Fruit fly (Drosophila melanogaster) whole organism, embryonic: ENCODE data around the gene nol.
A peak's percentile ranks its signal among the peaks of the same experiment; 100 is the strongest.

Experiments used
- Awh ChIP-seq: fragments of 200-800 bp; sonication (Bioruptor generic); IDR thresholded peaks from 2 replicates; pipeline ENCODE4, ENCODE4 v1.3.6; 2022; ENCODE audit warnings: missing biosample characterization, missing genetic modification characterization
- CG10979 ChIP-seq: fragments of 200-800 bp; sonication (Bioruptor generic); optimal IDR thresholded peaks from 2 replicates; lab custom pipeline; 2018; ENCODE audit warnings: missing biosample characterization, mild to moderate bottlenecking, missing genetic modification characterization, moderate library complexity
- CG12219 ChIP-seq: fragments of 200-800 bp; sonication (Bioruptor generic); optimal IDR thresholded peaks from 3 replicates; lab custom pipeline; 2018; ENCODE audit warnings: missing biosample characterization, mild to moderate bottlenecking, missing genetic modification characterization
- CG13424 ChIP-seq: fragments of 200-800 bp; sonication (Bioruptor generic); optimal IDR thresholded peaks from 2 replicates; lab custom pipeline; 2019; ENCODE audit warnings: missing biosample characterization, mild to moderate bottlenecking, missing genetic modification characterization, moderate library complexity
- CG14667 ChIP-seq: fragments of 200-800 bp; sonication (Bioruptor generic); IDR thresholded peaks from 2 replicates; pipeline ENCODE4 v1.3.6; 2022; ENCODE audit warnings: missing biosample characterization, missing genetic modification characterization
- CG15073 ChIP-seq: fragments of 200-800 bp; sonication (Bioruptor generic); optimal IDR thresholded peaks from 2 replicates; lab custom pipeline; 2016; ENCODE audit warnings: missing biosample characterization, missing genetic modification characterization
- CG15269 ChIP-seq: fragments of 200-800 bp; sonication (Bioruptor generic); optimal IDR thresholded peaks from 2 replicates; lab custom pipeline; 2018; ENCODE audit warnings: missing biosample characterization, mild to moderate bottlenecking, missing genetic modification characterization, moderate library complexity
- CG17385 ChIP-seq: fragments of 200-800 bp; sonication (Bioruptor generic); optimal IDR thresholded peaks from 3 replicates; lab custom pipeline; 2018; ENCODE audit warnings: missing biosample characterization, mild to moderate bottlenecking, missing genetic modification characterization
- CG2202 ChIP-seq: fragments of 200-800 bp; sonication (Bioruptor generic); optimal IDR thresholded peaks from 2 replicates; lab custom pipeline; 2018; ENCODE audit warnings: missing biosample characterization, mild to moderate bottlenecking, missing genetic modification characterization
- CG2712 ChIP-seq: fragments of 200-800 bp; optimal IDR thresholded peaks from 3 replicates; lab custom pipeline; 2019; ENCODE audit warnings: missing biosample characterization, mild to moderate bottlenecking, missing genetic modification characterization, moderate library complexity
- CG2875 ChIP-seq: fragments of 200-800 bp; sonication (Bioruptor generic); optimal IDR thresholded peaks from 2 replicates; lab custom pipeline; 2017; ENCODE audit warnings: missing biosample characterization, mild to moderate bottlenecking, missing genetic modification characterization, missing genetic modification reagents
- CG2889 ChIP-seq: fragments of 200-800 bp; sonication (Bioruptor generic); IDR thresholded peaks from 3 replicates; pipeline ENCODE4 v1.3.6; 2022; ENCODE audit warnings: missing biosample characterization, missing genetic modification characterization
- CG30020 ChIP-seq: fragments of 200-800 bp; optimal IDR thresholded peaks from 2 replicates; lab custom pipeline; 2019; ENCODE audit warnings: missing biosample characterization, mild to moderate bottlenecking, missing genetic modification characterization, moderate library complexity
- CG3065 ChIP-seq: fragments of 200-800 bp; sonication (Bioruptor generic); optimal IDR thresholded peaks from 2 replicates; lab custom pipeline; 2016; ENCODE audit warnings: missing biosample characterization, missing genetic modification characterization
- CG33557 ChIP-seq: fragments of 200-800 bp; sonication (Bioruptor generic); optimal IDR thresholded peaks from 2 replicates; lab custom pipeline; 2019; ENCODE audit warnings: missing biosample characterization, mild to moderate bottlenecking, missing genetic modification characterization, moderate library complexity
- CG3407 ChIP-seq: fragments of 200-800 bp; sonication (Bioruptor generic); optimal IDR thresholded peaks from 2 replicates; lab custom pipeline; 2018; ENCODE audit warnings: missing biosample characterization, mild to moderate bottlenecking, missing genetic modification characterization
- CG6272 ChIP-seq: fragments of 200-800 bp; sonication (Bioruptor generic); IDR thresholded peaks from 2 replicates; pipeline ENCODE4 v1.3.6; 2022; ENCODE audit warnings: missing biosample characterization, missing genetic modification characterization
- CG6791 ChIP-seq: fragments of 200-800 bp; sonication (Bioruptor generic); IDR thresholded peaks from 3 replicates; pipeline ENCODE4 v1.3.6; 2022; ENCODE audit warnings: missing biosample characterization, missing genetic modification characterization; ENCODE audit not compliant: partially characterized antibody
- CG6813 ChIP-seq: fragments of 200-800 bp; sonication (Bioruptor generic); optimal IDR thresholded peaks from 2 replicates; lab custom pipeline; 2017; ENCODE audit warnings: missing biosample characterization, missing genetic modification characterization, mild to moderate bottlenecking, moderate library complexity, missing genetic modification reagents
- CG7357 ChIP-seq: fragments of 200-800 bp; sonication (Bioruptor generic); IDR thresholded peaks from 3 replicates; pipeline ENCODE4 v1.3.6; 2022; ENCODE audit warnings: missing biosample characterization, missing genetic modification characterization
- CG7556 ChIP-seq: fragments of 200-800 bp; sonication (Bioruptor generic); optimal IDR thresholded peaks from 2 replicates; lab custom pipeline; 2017; ENCODE audit warnings: missing biosample characterization, mild to moderate bottlenecking, missing genetic modification characterization
- CG9215 ChIP-seq: fragments of 200-800 bp; sonication (Bioruptor generic); IDR thresholded peaks from 2 replicates; pipeline ENCODE4 v1.3.6; 2022; ENCODE audit warnings: missing biosample characterization, missing genetic modification characterization
- Chrac-16 ChIP-seq: fragments of 200-800 bp; sonication (Bioruptor generic); optimal IDR thresholded peaks from 3 replicates; lab custom pipeline; 2016; ENCODE audit warnings: missing biosample characterization, missing genetic modification characterization
- CoRest ChIP-seq: fragments of 200-800 bp; sonication (Bioruptor generic); optimal IDR thresholded peaks from 3 replicates; lab custom pipeline; 2018; ENCODE audit warnings: missing biosample characterization, mild to moderate bottlenecking, missing genetic modification characterization, moderate library complexity
- Drgx ChIP-seq: fragments of 200-800 bp; sonication (Bioruptor generic); IDR thresholded peaks from 2 replicates; pipeline ENCODE4 v1.3.6; 2022; ENCODE audit warnings: missing biosample characterization, missing genetic modification characterization
- MBD-R2 ChIP-seq: fragments of 200-800 bp; sonication (Bioruptor generic); IDR thresholded peaks from 2 replicates; pipeline ENCODE4 v1.3.6; 2022; ENCODE audit warnings: missing biosample characterization, missing genetic modification characterization
- Med ChIP-seq: fragments of 200-800 bp; sonication (Bioruptor generic); peaks from one replicate; lab custom pipeline; 2016; ENCODE audit warnings: missing biosample characterization, missing genetic modification characterization, mild to moderate bottlenecking, inconsistent platforms, moderate library complexity
- Neu2 ChIP-seq: fragments of 200-800 bp; sonication (Bioruptor generic); optimal IDR thresholded peaks from 3 replicates; lab custom pipeline; 2016; ENCODE audit warnings: missing biosample characterization, missing genetic modification characterization, borderline replicate concordance
- Ravus ChIP-seq: fragments of 200-800 bp; sonication (Bioruptor generic); IDR thresholded peaks from 2 replicates; pipeline ENCODE4 v1.3.6; 2022; ENCODE audit warnings: missing biosample characterization, missing genetic modification characterization
- Spps ChIP-seq: fragments of 200-800 bp; sonication (Bioruptor generic); optimal IDR thresholded peaks from 2 replicates; lab custom pipeline; 2018; ENCODE audit warnings: missing biosample characterization, mild to moderate bottlenecking, missing genetic modification characterization
- TFAM ChIP-seq: fragments of 200-800 bp; sonication (Bioruptor generic); optimal IDR thresholded peaks from 2 replicates; lab custom pipeline; 2017; ENCODE audit warnings: missing biosample characterization, missing genetic modification characterization, inconsistent platforms
- al ChIP-seq: fragments of 200-800 bp; sonication (Bioruptor generic); IDR thresholded peaks from 2 replicates; pipeline ENCODE4 v1.3.6; 2022; ENCODE audit warnings: missing biosample characterization, missing genetic modification characterization
- ara ChIP-seq: fragments of 200-800 bp; sonication (Bioruptor generic); IDR thresholded peaks from 2 replicates; pipeline ENCODE4 v1.3.6; 2022; ENCODE audit warnings: missing biosample characterization, missing genetic modification characterization
- ato ChIP-seq: fragments of 200-800 bp; sonication (Bioruptor generic); IDR thresholded peaks from 2 replicates; pipeline ENCODE4 v1.3.6; 2022; ENCODE audit warnings: missing biosample characterization, missing genetic modification characterization; ENCODE audit not compliant: partially characterized antibody
- danr ChIP-seq: fragments of 200-800 bp; sonication (Bioruptor generic); IDR thresholded peaks from 2 replicates; pipeline ENCODE4 v1.3.6; 2022; ENCODE audit warnings: missing biosample characterization, missing genetic modification characterization
- dati ChIP-seq: fragments of 200-800 bp; sonication (Bioruptor generic); IDR thresholded peaks from 2 replicates; pipeline ENCODE4 v1.3.6; 2022; ENCODE audit warnings: missing biosample characterization, missing genetic modification characterization
- emc ChIP-seq: fragments of 200-800 bp; sonication (Bioruptor generic); optimal IDR thresholded peaks from 2 replicates; lab custom pipeline; 2016; ENCODE audit warnings: missing biosample characterization, missing genetic modification characterization
- gcm ChIP-seq: fragments of 200-800 bp; sonication (Bioruptor generic); optimal IDR thresholded peaks from 2 replicates; lab custom pipeline; 2019; ENCODE audit warnings: missing biosample characterization, mild to moderate bottlenecking, missing genetic modification characterization, moderate library complexity
- ham ChIP-seq: fragments of 200-800 bp; sonication (Bioruptor generic); IDR thresholded peaks from 2 replicates; pipeline ENCODE4 v1.3.6; 2022; ENCODE audit warnings: missing biosample characterization, missing genetic modification characterization
- inv ChIP-seq: fragments of 200-800 bp; sonication (Bioruptor generic); IDR thresholded peaks from 2 replicates; pipeline ENCODE4 v1.3.6; 2022; ENCODE audit warnings: missing biosample characterization, missing genetic modification characterization; ENCODE audit not compliant: partially characterized antibody
- jing ChIP-seq: fragments of 200-800 bp; sonication (Bioruptor generic); optimal IDR thresholded peaks from 2 replicates; lab custom pipeline; 2018; ENCODE audit warnings: missing biosample characterization, mild to moderate bottlenecking, missing genetic modification characterization
- lilli ChIP-seq: fragments of 200-800 bp; sonication (Bioruptor generic); optimal IDR thresholded peaks from 3 replicates; lab custom pipeline; 2016; ENCODE audit warnings: missing biosample characterization, missing genetic modification characterization
- nmo ChIP-seq: fragments of 200-800 bp; sonication (Bioruptor generic); optimal IDR thresholded peaks from 2 replicates; lab custom pipeline; 2018; ENCODE audit warnings: missing biosample characterization, mild to moderate bottlenecking, missing genetic modification characterization, moderate library complexity
- oc ChIP-seq: fragments of 200-800 bp; sonication (Bioruptor generic); optimal IDR thresholded peaks from 2 replicates; lab custom pipeline; 2018; ENCODE audit warnings: missing biosample characterization, mild to moderate bottlenecking, missing genetic modification characterization, moderate library complexity
- p53 ChIP-seq: fragments of 200-800 bp; sonication (Bioruptor generic); optimal IDR thresholded peaks from 2 replicates; lab custom pipeline; 2016; ENCODE audit warnings: missing biosample characterization, missing genetic modification characterization
- sens ChIP-seq: fragments of 200-800 bp; sonication (Bioruptor generic); peaks from one replicate; lab custom pipeline; 2016; ENCODE audit warnings: missing biosample characterization, missing genetic modification characterization
- ssp ChIP-seq: fragments of 200-800 bp; sonication (Bioruptor generic); IDR thresholded peaks from 2 replicates; pipeline ENCODE4 v1.3.6; 2022; ENCODE audit warnings: missing biosample characterization, missing genetic modification characterization
- stc ChIP-seq: fragments of 200-800 bp; sonication (Bioruptor generic); IDR thresholded peaks from 2 replicates; pipeline ENCODE4 v1.3.6; 2022; ENCODE audit warnings: missing biosample characterization, missing genetic modification characterization
- unpg ChIP-seq: fragments of 200-800 bp; sonication (Bioruptor generic); optimal IDR thresholded peaks from 3 replicates; lab custom pipeline; 2018; ENCODE audit warnings: missing biosample characterization, mild to moderate bottlenecking, missing genetic modification characterization, moderate library complexity
- yki ChIP-seq: fragments of >200 bp; optimal IDR thresholded peaks from 3 replicates; lab custom pipeline; 2018

The nol gene

dm6 chr3L:11118627-11119395, 11.8 kb upstream of the nol start (continued):
- TF ChIP-seq CG7357 (no peak), oc (tag; lab: Kevin White, UChicago) (no peak), CoRest (peak; percentile 46), al (GFP tag; lab: Robert Waterston, UW) (no peak), CG10979 (tag; lab: Kevin White, UChicago) (peak; percentile 26), unpg (peak; percentile 61), MBD-R2 (GFP tag; lab: Robert Waterston, UW) (peak; percentile 48; the same call in 1 of the 2 replicates), ato (GFP tag; lab: Robert Waterston, UW) (no peak), CG6272 (GFP tag; lab: Robert Waterston, UW) (no peak), CG2712 (tag; lab: Kevin White, UChicago) (peak; percentile 35), CG33557 (GFP tag; lab: Kevin White, UChicago) (peak; percentile 85), CG2889 (GFP tag; lab: Robert Waterston, UW) (no peak), CG7556 (GFP tag; lab: Kevin White, UChicago) (peak; percentile 41), Awh (peak; percentile 67; the same call in 1 of the 2 replicates), yki (lab: Kevin White, UChicago) (peak; percentile 26), CG14667 (GFP tag; lab: Robert Waterston, UW) (no peak), Ravus (GFP tag; lab: Robert Waterston, UW) (no peak), ham (no peak), CG6791 (GFP tag; lab: Robert Waterston, UW) (no peak), CG3065 (peak; percentile 34), CG2202 (peak; percentile 69), emc (no peak), TFAM (GFP tag; lab: Kevin White, UChicago) (no peak), dati (GFP tag; lab: Robert Waterston, UW) (no peak), CG17385 (peak; percentile 68), CG15269 (tag; lab: Kevin White, UChicago) (peak; percentile 62), ara (peak; percentile 76), Neu2 (GFP tag; lab: Kevin White, UChicago) (no peak), Med (GFP tag; lab: Kevin White, UChicago) (peak; percentile 92), Spps (tag; lab: Kevin White, UChicago) (peak; percentile 44), danr (GFP tag; lab: Robert Waterston, UW) (peak; percentile 20; the same call in 1 of the 2 replicates), CG12219 (GFP tag; lab: Kevin White, UChicago) (peak; percentile 76), Chrac-16 (GFP tag; lab: Kevin White, UChicago) (no peak), jing (GFP tag; lab: Kevin White, UChicago) (no peak), ssp (GFP tag; lab: Robert Waterston, UW) (no peak), CG9215 (GFP tag; lab: Robert Waterston, UW) (peak; percentile 60), stc (GFP tag; lab: Robert Waterston, UW) (peak; percentile 58; the same call in 1 of the 2 replicates), lilli (GFP tag; lab: Kevin White, UChicago) (no peak), gcm (GFP tag; lab: Kevin White, UChicago) (peak; percentile 66), CG13424 (peak; percentile 72), sens (GFP tag; lab: Kevin White, UChicago) (peak; percentile 87), nmo (GFP tag; lab: Kevin White, UChicago) (peak; percentile 16), Drgx (peak; percentile 53; the same call in 1 of the 2 replicates), CG30020 (tag; lab: Kevin White, UChicago) (no peak), inv (GFP tag; lab: Robert Waterston, UW) (no peak), p53 (peak; percentile 64), CG2875 (GFP tag; lab: Kevin White, UChicago) (peak; percentile 84), CG6813 (GFP tag; lab: Kevin White, UChicago) (peak; percentile 91), CG15073 (GFP tag; lab: Kevin White, UChicago) (no peak), CG3407 (GFP tag; lab: Kevin White, UChicago) (peak; percentile 87)
